Worm (Caenorhabditis elegans): ENCODE measurements around the gene ZK546.5.
A peak's percentile ranks its signal among the peaks of the same experiment; 100 is the strongest.

ZK546.5 gene

ce11 chrII:4902035-4902434 lies 33.6 kb upstream of the ZK546.5 start, which contains the start of gene R05F9.9 (continued):
- no peak for TF ChIP-seq set-16 (GFP tag; IDR thresholded peaks at IDR 0.05)
- TF ChIP-seq daf-8 (GFP tag; IDR thresholded peaks at IDR 0.05) = no peak
- no peak for TF ChIP-seq ZK337.2 (GFP tag; IDR thresholded peaks at IDR 0.05)
- TF ChIP-seq zag-1 (tag; optimal IDR thresholded peaks at IDR 0.05) = no peak
- TF ChIP-seq zip-2 (tag; optimal IDR thresholded peaks at IDR 0.05) = no peak
- no peak for TF ChIP-seq nhr-76 (tag; optimal IDR thresholded peaks at IDR 0.05)
- TF ChIP-seq nhr-77 (tag; optimal IDR thresholded peaks at IDR 0.05) = no peak
- no peak for TF ChIP-seq ceh-62 (tag; optimal IDR thresholded peaks at IDR 0.05)
- no peak for TF ChIP-seq hmg-1.1 (GFP tag; IDR thresholded peaks at IDR 0.05)
- no peak for TF ChIP-seq mdl-1 (tag; optimal IDR thresholded peaks at IDR 0.05)
- no peak for TF ChIP-seq vab-7 (GFP tag; IDR thresholded peaks at IDR 0.05)
- no peak for TF ChIP-seq lin-1 (GFP tag; IDR thresholded peaks at IDR 0.05)
- peak; percentile 58 for TF ChIP-seq dve-1 (tag; optimal IDR thresholded peaks at IDR 0.05; ENCODE audit: insufficient read depth)
- TF ChIP-seq unc-62 (GFP tag; optimal IDR thresholded peaks at IDR 0.05 in 1 of 2) = no peak
- no peak for TF ChIP-seq unc-62 (tag; optimal IDR thresholded peaks at IDR 0.05)
- TF ChIP-seq hif-1 (tag; optimal IDR thresholded peaks at IDR 0.05) = no peak
- TF ChIP-seq rbr-2 (tag; optimal IDR thresholded peaks at IDR 0.05) = peak; percentile 27
- TF ChIP-seq snpc-1.2 (GFP tag; IDR thresholded peaks at IDR 0.05) = no peak
- TF ChIP-seq F37D6.2 (tag; optimal IDR thresholded peaks at IDR 0.05) = no peak
- TF ChIP-seq nhr-48 (tag; optimal IDR thresholded peaks at IDR 0.05) = peak; percentile 1
- no peak for TF ChIP-seq lim-7 (GFP tag; IDR thresholded peaks at IDR 0.05)
- TF ChIP-seq fos-1 (tag; optimal IDR thresholded peaks at IDR 0.05) = no peak
- TF ChIP-seq egl-43 (GFP tag; IDR thresholded peaks at IDR 0.05) = no peak
- TF ChIP-seq nhr-25 (tag; optimal IDR thresholded peaks at IDR 0.05; ENCODE audit: borderline replicate concordance, insufficient read depth) = no peak
- no peak for TF ChIP-seq ceh-20 (GFP tag; IDR thresholded peaks at IDR 0.05)
- no peak for TF ChIP-seq ceh-32 (tag; optimal IDR thresholded peaks at IDR 0.05; ENCODE audit: poor library complexity)
- TF ChIP-seq arid-1 (GFP tag; conservative IDR thresholded peaks at IDR 0.05) = 0 out of 2 replicates have a peak, but pooled peaks have one; percentile 10
- no peak for TF ChIP-seq ceh-82 (tag; optimal IDR thresholded peaks at IDR 0.05)
- TF ChIP-seq dmd-8 (GFP tag; IDR thresholded peaks at IDR 0.05) = no peak
- TF ChIP-seq nhr-10 (tag; optimal IDR thresholded peaks at IDR 0.05) = no peak
- no peak for TF ChIP-seq nhr-41 (GFP tag; IDR thresholded peaks at IDR 0.05)
- TF ChIP-seq zfp-3 (GFP tag; conservative IDR thresholded peaks at IDR 0.05) = no peak
- no peak for TF ChIP-seq ztf-11 (tag; optimal IDR thresholded peaks at IDR 0.05)
- no peak for TF ChIP-seq unc-39 (tag; optimal IDR thresholded peaks at IDR 0.05)
- no peak for TF ChIP-seq nhr-6 (tag; optimal IDR thresholded peaks at IDR 0.05)
- no peak for TF ChIP-seq ctbp-1 (GFP tag; IDR thresholded peaks at IDR 0.05)
- no peak for TF ChIP-seq ztf-7 (tag; optimal IDR thresholded peaks at IDR 0.05)
- no peak for TF ChIP-seq daf-16 (GFP tag; optimal IDR thresholded peaks at IDR 0.05)
- TF ChIP-seq daf-16 (tag; optimal IDR thresholded peaks at IDR 0.05) = peak; percentile 29
- peak; percentile 28 for TF ChIP-seq spr-1 (tag; optimal IDR thresholded peaks at IDR 0.05)
- TF ChIP-seq F49E8.2 (tag; optimal IDR thresholded peaks at IDR 0.05; ENCODE audit: borderline replicate concordance) = peak; percentile 0
- no peak for TF ChIP-seq nhr-28 (tag; optimal IDR thresholded peaks at IDR 0.05)
- no peak for TF ChIP-seq mxl-2 (GFP tag; conservative IDR thresholded peaks at IDR 0.05)
- no peak for TF ChIP-seq nhr-237 (tag; optimal IDR thresholded peaks at IDR 0.05)
- TF ChIP-seq snpc-4 (tag; optimal IDR thresholded peaks at IDR 0.05) = no peak
- no peak for TF ChIP-seq attf-4 (tag; optimal IDR thresholded peaks at IDR 0.05)
- no peak for TF ChIP-seq F10B5.3 (tag; optimal IDR thresholded peaks at IDR 0.05)
- TF ChIP-seq dpl-1 (GFP tag; optimal IDR thresholded peaks at IDR 0.05) = peak; percentile 54
- no peak for TF ChIP-seq spr-3 (GFP tag; optimal IDR thresholded peaks at IDR 0.05)
- TF ChIP-seq dmd-6 (GFP tag; IDR thresholded peaks at IDR 0.05) = no peak
- no peak for TF ChIP-seq lin-29 (GFP tag; IDR thresholded peaks at IDR 0.05)
- peak; percentile 77 for TF ChIP-seq lin-38 (GFP tag; IDR thresholded peaks at IDR 0.05)
- no peak for TF ChIP-seq unc-130 (GFP tag; optimal IDR thresholded peaks at IDR 0.05)
- TF ChIP-seq lir-3 (tag; optimal IDR thresholded peaks at IDR 0.05) = no peak

All from whole organism, L4 larva.